Worm (Caenorhabditis elegans) whole organism, L1 larva: ENCODE measurements around the gene F59B2.8.
A peak's percentile ranks its signal among the peaks of the same experiment; 100 is the strongest.

Experiments used
- C04F5.9 ChIP-seq: sonication (generic microtip); optimal IDR thresholded peaks from 2 replicates; lab custom pipeline; 2016; ENCODE audit warnings: missing genetic modification characterization, missing compliant biosample characterization
- C16A3.4 ChIP-seq: fragments of 150-350 bp; optimal IDR thresholded peaks from 2 replicates; lab custom pipeline; 2014; ENCODE audit warnings: missing biosample characterization, missing genetic modification characterization
- aha-1 ChIP-seq: fragments of 150-350 bp; optimal IDR thresholded peaks from 2 replicates; lab custom pipeline; 2014; ENCODE audit warnings: missing biosample characterization, missing genetic modification characterization
- aly-2 ChIP-seq: fragments of 150-350 bp; optimal IDR thresholded peaks from 2 replicates; lab custom pipeline; 2014; ENCODE audit warnings: missing biosample characterization, missing genetic modification characterization
- ama-1 ChIP-seq: fragments of 150-350 bp; optimal IDR thresholded peaks from 2 replicates; lab custom pipeline; 2014
- ceh-82 ChIP-seq, 3 experiments: fragments of 150-350 bp in 1 of 3; sonication (generic microtip) in 2 of 3; optimal IDR thresholded peaks; 2 replicates each; lab custom pipeline; 2014 to 2017; ENCODE audit warnings: missing biosample characterization in 3 of 3, missing genetic modification characterization in 3 of 3
- ceh-90 ChIP-seq: sonication (generic microtip); optimal IDR thresholded peaks from 2 replicates; lab custom pipeline; 2016; ENCODE audit warnings: missing genetic modification characterization, missing compliant biosample characterization
- ces-1 ChIP-seq: fragments of 150-350 bp; optimal IDR thresholded peaks from 2 replicates; lab custom pipeline; 2014; ENCODE audit warnings: missing biosample characterization, missing genetic modification reagents, missing genetic modification characterization
- dpl-1 ChIP-seq, 3 experiments: fragments of 150-350 bp in 2 of 3; sonication (generic microtip) in 1 of 3; optimal IDR thresholded peaks; 2 replicates each; lab custom pipeline; 2014 to 2017; ENCODE audit warnings: missing biosample characterization in 3 of 3, missing genetic modification characterization in 3 of 3, missing genetic modification reagents in 3 of 3
- dsc-1 ChIP-seq: sonication (generic microtip); optimal IDR thresholded peaks from 2 replicates; lab custom pipeline; 2016; ENCODE audit warnings: mild to moderate bottlenecking, missing genetic modification characterization, missing compliant biosample characterization
- efl-1 ChIP-seq, 4 experiments: fragments of 150-350 bp; optimal IDR thresholded peaks in 3 of 4; peaks in 1 of 4; 1 replicate in 1 of 4; 2 replicates in 3 of 4; lab custom pipeline; 2014; ENCODE audit warnings: missing biosample characterization in 2 of 4, missing genetic modification characterization in 2 of 4, missing genetic modification reagents in 2 of 4
- efl-3 ChIP-seq: fragments of 200-800 bp; sonication (Bioruptor generic); optimal IDR thresholded peaks from 2 replicates; lab custom pipeline; 2018; ENCODE audit warnings: mild to moderate bottlenecking, missing genetic modification characterization, missing compliant biosample characterization
- egl-13 ChIP-seq: sonication (generic microtip); optimal IDR thresholded peaks from 2 replicates; lab custom pipeline; 2016; ENCODE audit warnings: missing genotype, missing genetic modification reagents, missing genetic modification characterization, missing compliant biosample characterization
- egl-27 ChIP-seq, 2 experiments: fragments of 150-350 bp in 1 of 2; sonication (generic microtip); optimal IDR thresholded peaks; 3 replicates each; lab custom pipeline; 2017 to 2018; ENCODE audit warnings: missing biosample characterization in 2 of 2, missing genetic modification characterization in 2 of 2, missing genetic modification reagents in 2 of 2
- elt-2 ChIP-seq: sonication (generic microtip); optimal IDR thresholded peaks from 2 replicates; lab custom pipeline; 2016; ENCODE audit warnings: missing genetic modification characterization, mild to moderate bottlenecking, inconsistent platforms, missing compliant biosample characterization, missing genetic modification reagents
- elt-3 ChIP-seq, 6 experiments: fragments of 150-350 bp in 1 of 6; sonication (generic microtip); optimal IDR thresholded peaks; 2 replicates each; lab custom pipeline; 2017 to 2018; ENCODE audit warnings: missing biosample characterization in 6 of 6, missing genetic modification characterization in 6 of 6, inconsistent platforms in 1 of 6
- ets-5 ChIP-seq: fragments of 200-800 bp; sonication (Bioruptor generic); IDR thresholded peaks from 2 replicates; pipeline ENCODE4 v1.3.6; 2022; ENCODE audit warnings: missing genetic modification characterization, missing compliant biosample characterization
- fkh-4 ChIP-seq: sonication (generic microtip); optimal IDR thresholded peaks from 2 replicates; lab custom pipeline; 2016; ENCODE audit warnings: missing compliant biosample characterization, missing genetic modification characterization, borderline replicate concordance
- fkh-8 ChIP-seq: sonication (generic microtip); optimal IDR thresholded peaks from 2 replicates; lab custom pipeline; 2016; ENCODE audit warnings: mild to moderate bottlenecking, missing genetic modification characterization, missing compliant biosample characterization
- fos-1 ChIP-seq: fragments of 150-350 bp; optimal IDR thresholded peaks from 2 replicates; lab custom pipeline; 2014; ENCODE audit warnings: missing biosample characterization, missing genetic modification characterization
- grh-1 ChIP-seq: fragments of 200-800 bp; sonication (Bioruptor generic); IDR thresholded peaks from 2 replicates; pipeline ENCODE4 v1.3.6; 2022; ENCODE audit warnings: missing genetic modification reagents, missing genetic modification characterization, missing compliant biosample characterization
- hlh-4 ChIP-seq: sonication (generic microtip); optimal IDR thresholded peaks from 2 replicates; lab custom pipeline; 2016; ENCODE audit warnings: mild to moderate bottlenecking, missing genetic modification characterization, missing compliant biosample characterization
- hpl-2 ChIP-seq: fragments of 150-350 bp; optimal IDR thresholded peaks from 2 replicates; lab custom pipeline; 2014; ENCODE audit warnings: missing biosample characterization, missing genetic modification reagents, missing genetic modification characterization
- irx-1 ChIP-seq: sonication (generic microtip); optimal IDR thresholded peaks from 2 replicates; lab custom pipeline; 2016; ENCODE audit warnings: missing genetic modification characterization, missing compliant biosample characterization
- isw-1 ChIP-seq: fragments of 200-800 bp; sonication (Bioruptor generic); IDR thresholded peaks from 2 replicates; pipeline ENCODE4 v1.3.6; 2022; ENCODE audit warnings: missing genetic modification characterization, missing compliant biosample characterization
- jun-1 ChIP-seq: fragments of 150-350 bp; optimal IDR thresholded peaks from 2 replicates; lab custom pipeline; 2014; ENCODE audit warnings: missing biosample characterization, missing genetic modification reagents, missing genetic modification characterization
- lin-14 ChIP-seq: fragments of 200-800 bp; sonication (Bioruptor generic); optimal IDR thresholded peaks from 2 replicates; lab custom pipeline; 2018; ENCODE audit warnings: mild to moderate bottlenecking, missing genetic modification characterization, moderate library complexity, missing compliant biosample characterization
- lin-15B ChIP-seq: fragments of 150-350 bp; sonication (generic microtip); optimal IDR thresholded peaks from 3 replicates; lab custom pipeline; 2014; ENCODE audit warnings: missing biosample characterization, missing genetic modification characterization
- lin-35 ChIP-seq, 2 experiments: fragments of 150-350 bp; optimal IDR thresholded peaks; 2 replicates each; lab custom pipeline; 2014; ENCODE audit warnings: missing biosample characterization in 2 of 2, missing genetic modification characterization in 2 of 2, missing genetic modification reagents in 2 of 2
- lin-39 ChIP-seq: fragments of 150-350 bp; optimal IDR thresholded peaks from 2 replicates; lab custom pipeline; 2014; ENCODE audit warnings: missing biosample characterization, missing genetic modification reagents, missing genetic modification characterization
- lsy-2 ChIP-seq, 2 experiments: fragments of 150-350 bp; optimal IDR thresholded peaks; 2 replicates each; lab custom pipeline; 2014; ENCODE audit warnings: missing biosample characterization in 2 of 2, missing genetic modification characterization in 2 of 2
- mab-9 ChIP-seq: fragments of 200-800 bp; sonication (Bioruptor generic); IDR thresholded peaks from 2 replicates; pipeline ENCODE4 v1.3.6; 2022; ENCODE audit warnings: missing genetic modification reagents, missing genetic modification characterization, missing compliant biosample characterization
- nhr-11 ChIP-seq: fragments of 150-350 bp; optimal IDR thresholded peaks from 2 replicates; lab custom pipeline; 2014; ENCODE audit warnings: missing biosample characterization, missing genetic modification characterization
- nhr-237 ChIP-seq: fragments of 150-350 bp; optimal IDR thresholded peaks from 2 replicates; lab custom pipeline; 2014; ENCODE audit warnings: missing biosample characterization, missing genetic modification characterization
- nhr-47 ChIP-seq: sonication (generic microtip); optimal IDR thresholded peaks from 2 replicates; lab custom pipeline; 2016; ENCODE audit warnings: mild to moderate bottlenecking, missing genetic modification characterization, moderate library complexity, missing compliant biosample characterization
- nhr-71 ChIP-seq: sonication (generic microtip); optimal IDR thresholded peaks from 2 replicates; lab custom pipeline; 2016; ENCODE audit warnings: mild to moderate bottlenecking, missing genetic modification characterization, moderate library complexity, missing compliant biosample characterization
- nhr-76 ChIP-seq: sonication (generic microtip); optimal IDR thresholded peaks from 2 replicates; lab custom pipeline; 2017; ENCODE audit warnings: missing biosample characterization, missing genetic modification characterization
- nhr-84 ChIP-seq: sonication (generic microtip); optimal IDR thresholded peaks from 2 replicates; lab custom pipeline; 2017; ENCODE audit warnings: missing biosample characterization, missing genetic modification characterization
- pag-3 ChIP-seq: sonication (generic microtip); optimal IDR thresholded peaks from 2 replicates; lab custom pipeline; 2017; ENCODE audit warnings: missing genetic modification characterization, mild to moderate bottlenecking, missing compliant biosample characterization, antibody characterized with exemption, borderline replicate concordance; ENCODE audit not compliant: insufficient read depth
- pax-3 ChIP-seq: fragments of 200-800 bp; sonication (Bioruptor generic); optimal IDR thresholded peaks from 2 replicates; lab custom pipeline; 2018; ENCODE audit warnings: mild to moderate bottlenecking, missing genetic modification characterization, moderate library complexity, missing compliant biosample characterization
- rnt-1 ChIP-seq: sonication (generic microtip); optimal IDR thresholded peaks from 2 replicates; lab custom pipeline; 2016; ENCODE audit warnings: mild to moderate bottlenecking, missing genetic modification characterization, moderate library complexity, missing compliant biosample characterization
- snpc-4 ChIP-seq: fragments of 150-350 bp; optimal IDR thresholded peaks from 2 replicates; lab custom pipeline; 2014; ENCODE audit warnings: missing biosample characterization, missing genetic modification characterization
- snu-23 ChIP-seq: sonication (generic microtip); optimal IDR thresholded peaks from 2 replicates; lab custom pipeline; 2016; ENCODE audit warnings: missing genetic modification characterization, missing compliant biosample characterization
- sup-37 ChIP-seq: fragments of 200-800 bp; sonication (Bioruptor generic); optimal IDR thresholded peaks from 2 replicates; lab custom pipeline; 2018; ENCODE audit warnings: mild to moderate bottlenecking, missing genetic modification characterization, missing compliant biosample characterization
- swsn-7 ChIP-seq: sonication (generic microtip); optimal IDR thresholded peaks from 2 replicates; lab custom pipeline; 2016; ENCODE audit warnings: missing genetic modification characterization, missing compliant biosample characterization
- tbx-2 ChIP-seq: sonication (generic microtip); optimal IDR thresholded peaks from 2 replicates; lab custom pipeline; 2016; ENCODE audit warnings: missing genetic modification characterization, missing compliant biosample characterization
- tlp-1 ChIP-seq: fragments of 150-350 bp; optimal IDR thresholded peaks from 2 replicates; lab custom pipeline; 2014; ENCODE audit warnings: missing biosample characterization, missing genetic modification characterization
- unc-130 ChIP-seq: fragments of 150-350 bp; optimal IDR thresholded peaks from 2 replicates; lab custom pipeline; 2017; ENCODE audit warnings: missing biosample characterization, missing genetic modification characterization, inconsistent platforms
- unc-62 ChIP-seq: fragments of 150-350 bp; optimal IDR thresholded peaks from 2 replicates; lab custom pipeline; 2014; ENCODE audit warnings: missing biosample characterization, missing genetic modification reagents, missing genetic modification characterization
- vab-15 ChIP-seq: sonication (generic microtip); optimal IDR thresholded peaks from 2 replicates; lab custom pipeline; 2017; ENCODE audit warnings: missing genotype, mild to moderate bottlenecking, missing genetic modification characterization, missing compliant biosample characterization
- xbp-1 ChIP-seq: sonication (generic microtip); optimal IDR thresholded peaks from 2 replicates; lab custom pipeline; 2016; ENCODE audit warnings: missing genetic modification characterization, missing compliant biosample characterization
- ztf-11 ChIP-seq, 2 experiments: sonication (generic microtip); optimal IDR thresholded peaks; 2 replicates each; lab custom pipeline; 2016 to 2017; ENCODE audit warnings: missing genetic modification characterization in 2 of 2, missing biosample characterization in 1 of 2, missing compliant biosample characterization in 1 of 2
- ztf-4 ChIP-seq: fragments of 150-350 bp; optimal IDR thresholded peaks from 2 replicates; lab custom pipeline; 2014; ENCODE audit warnings: missing biosample characterization, missing genetic modification characterization

The F59B2.8 gene

ce11 chrIII:8984960-8985359 lies 25.0 kb downstream of the F59B2.8 start:
- no peak for TF ChIP-seq ceh-90 (tag; lab: Kevin White, UChicago)
- no peak for TF ChIP-seq ztf-11 (tag; optimal IDR thresholded peaks at IDR 0.05; lab: Kevin White, UChicago)
- TF ChIP-seq vab-15 (tag; lab: Kevin White, UChicago) = no peak
- TF ChIP-seq ets-5 = no peak
- peak; percentile 34 for TF ChIP-seq lin-15B (tag; lab: Kevin White, UChicago)
- no peak for TF ChIP-seq nhr-11 (tag; lab: Kevin White, UChicago)
- no peak for TF ChIP-seq nhr-84 (tag; lab: Kevin White, UChicago)
- peak; percentile 60 to 79 for TF ChIP-seq lsy-2 (tag; optimal IDR thresholded peaks at IDR 0.05; lab: Kevin White, UChicago)
- TF ChIP-seq irx-1 (tag; lab: Kevin White, UChicago) = peak; percentile 56
- TF ChIP-seq jun-1 (tag; lab: Kevin White, UChicago) = no peak
- peak; percentile 79 for TF ChIP-seq nhr-71 (tag; lab: Kevin White, UChicago)
- TF ChIP-seq pag-3 (tag; lab: Kevin White, UChicago) = no peak
- no peak for TF ChIP-seq snpc-4 (tag; lab: Kevin White, UChicago)
- TF ChIP-seq grh-1 (GFP tag; lab: Robert Waterston, UW) = no peak
- no peak for TF ChIP-seq elt-2 (tag; lab: Kevin White, UChicago)
- no peak for TF ChIP-seq fkh-4 (tag; lab: Kevin White, UChicago)
- TF ChIP-seq aly-2 (tag; lab: Kevin White, UChicago) = no peak
- no peak for TF ChIP-seq unc-62 (GFP tag; lab: Kevin White, UChicago)
- TF ChIP-seq C16A3.4 (tag; lab: Kevin White, UChicago) = peak; percentile 52
- peak; percentile 67 for TF ChIP-seq snu-23
- TF ChIP-seq swsn-7 = peak; percentile 60
- TF ChIP-seq fos-1 (tag; lab: Kevin White, UChicago) = no peak
- peak in 2 of 6 experiments; percentile 23 to 42 for TF ChIP-seq elt-3 (tag; optimal IDR thresholded peaks at IDR 0.05; lab: Kevin White, UChicago)
- TF ChIP-seq nhr-47 = peak; percentile 50
- no peak for TF ChIP-seq C04F5.9 (tag; lab: Kevin White, UChicago)
- peak; percentile 37 for TF ChIP-seq ztf-4 (tag; lab: Kevin White, UChicago)
- TF ChIP-seq tlp-1 (tag; lab: Kevin White, UChicago) = no peak
- no peak for TF ChIP-seq ama-1 (lab: Kevin White, UChicago)
- TF ChIP-seq aha-1 (tag; lab: Kevin White, UChicago) = no peak
- TF ChIP-seq rnt-1 (tag; lab: Kevin White, UChicago) = peak; percentile 49
- TF ChIP-seq dsc-1 (tag; lab: Kevin White, UChicago) = peak; percentile 48
- TF ChIP-seq lin-14 (GFP tag; lab: Kevin White, UChicago) = peak; percentile 97
- peak; percentile 44 to 55 (median 47) for TF ChIP-seq dpl-1 (GFP tag; optimal IDR thresholded peaks at IDR 0.05; lab: Kevin White, UChicago)
- TF ChIP-seq xbp-1 (tag; lab: Kevin White, UChicago) = peak; percentile 41
- TF ChIP-seq lin-35 (GFP tag; optimal IDR thresholded peaks at IDR 0.05; lab: Kevin White, UChicago) = peak; percentile 54 to 67
- no peak for TF ChIP-seq egl-27 (tag; optimal IDR thresholded peaks at IDR 0.05; lab: Kevin White, UChicago)
- TF ChIP-seq efl-3 (GFP tag; lab: Kevin White, UChicago) = no peak
- peak; percentile 71 for TF ChIP-seq tbx-2 (tag; lab: Kevin White, UChicago)
- no peak for TF ChIP-seq unc-130 (tag; lab: Kevin White, UChicago)
- TF ChIP-seq ceh-82 (tag; optimal IDR thresholded peaks at IDR 0.05; lab: Kevin White, UChicago) = peak in 2 of 3 experiments; percentile 57 to 77
- TF ChIP-seq lin-39 (tag; lab: Kevin White, UChicago) = no peak
- no peak for TF ChIP-seq egl-13
- TF ChIP-seq nhr-76 (tag; lab: Kevin White, UChicago) = no peak
- TF ChIP-seq efl-1 (optimal IDR thresholded peaks at IDR 0.05; lab: Kevin White, UChicago) = peak; percentile 57 to 72
- peak; percentile 45 to 89 for TF ChIP-seq efl-1 (GFP tag; optimal IDR thresholded peaks at IDR 0.05 in 1 of 2; lab: Kevin White, UChicago)
- TF ChIP-seq hpl-2 (GFP tag; lab: Kevin White, UChicago) = no peak
- peak; percentile 59 for TF ChIP-seq fkh-8 (tag; lab: Kevin White, UChicago)
- TF ChIP-seq sup-37 (GFP tag; lab: Kevin White, UChicago) = no peak
- TF ChIP-seq ces-1 (GFP tag; lab: Kevin White, UChicago) = no peak
- TF ChIP-seq pax-3 (tag; lab: Kevin White, UChicago) = no peak
- no peak for TF ChIP-seq hlh-4 (tag; lab: Kevin White, UChicago)
- TF ChIP-seq nhr-237 (tag; lab: Kevin White, UChicago) = no peak
- TF ChIP-seq mab-9 (GFP tag; lab: Robert Waterston, UW) = no peak
- TF ChIP-seq isw-1 = peak; percentile 9; the same call in 1 of the 2 replicates
